Worm (Caenorhabditis elegans) whole organism, L1 larva: ENCODE measurements around the gene suds-3.

Source experiments
- C16A3.4 ChIP-seq: fragments of 150-350 bp; optimal IDR thresholded peaks from 2 replicates; lab custom pipeline; 2014; ENCODE audit warnings: missing biosample characterization, missing genetic modification characterization
- blmp-1 ChIP-seq: fragments of 150-350 bp; optimal IDR thresholded peaks from 2 replicates; lab custom pipeline; 2014; ENCODE audit warnings: missing biosample characterization, missing genetic modification characterization
- ceh-82 ChIP-seq, 3 experiments: fragments of 150-350 bp in 1 of 3; sonication (generic microtip) in 2 of 3; optimal IDR thresholded peaks; 2 replicates each; lab custom pipeline; 2014 to 2017; ENCODE audit warnings: missing biosample characterization in 3 of 3, missing genetic modification characterization in 3 of 3
- ces-1 ChIP-seq: fragments of 150-350 bp; optimal IDR thresholded peaks from 2 replicates; lab custom pipeline; 2014; ENCODE audit warnings: missing biosample characterization, missing genetic modification reagents, missing genetic modification characterization
- dpl-1 ChIP-seq, 3 experiments: fragments of 150-350 bp in 2 of 3; sonication (generic microtip) in 1 of 3; optimal IDR thresholded peaks; 2 replicates each; lab custom pipeline; 2014 to 2017; ENCODE audit warnings: missing biosample characterization in 3 of 3, missing genetic modification characterization in 3 of 3, missing genetic modification reagents in 3 of 3
- dsc-1 ChIP-seq: sonication (generic microtip); optimal IDR thresholded peaks from 2 replicates; lab custom pipeline; 2016; ENCODE audit warnings: mild to moderate bottlenecking, missing genetic modification characterization, missing compliant biosample characterization
- efl-1 ChIP-seq, 4 experiments: fragments of 150-350 bp; optimal IDR thresholded peaks in 3 of 4; peaks in 1 of 4; 1 replicate in 1 of 4; 2 replicates in 3 of 4; lab custom pipeline; 2014; ENCODE audit warnings: missing biosample characterization in 2 of 4, missing genetic modification characterization in 2 of 4, missing genetic modification reagents in 2 of 4
- egl-13 ChIP-seq: sonication (generic microtip); optimal IDR thresholded peaks from 2 replicates; lab custom pipeline; 2016; ENCODE audit warnings: missing genotype, missing genetic modification reagents, missing genetic modification characterization, missing compliant biosample characterization
- elt-2 ChIP-seq: sonication (generic microtip); optimal IDR thresholded peaks from 2 replicates; lab custom pipeline; 2016; ENCODE audit warnings: missing genetic modification characterization, mild to moderate bottlenecking, inconsistent platforms, missing compliant biosample characterization, missing genetic modification reagents
- elt-3 ChIP-seq, 6 experiments: fragments of 150-350 bp in 1 of 6; sonication (generic microtip); optimal IDR thresholded peaks; 2 replicates each; lab custom pipeline; 2017 to 2018; ENCODE audit warnings: missing biosample characterization in 6 of 6, missing genetic modification characterization in 6 of 6, inconsistent platforms in 1 of 6
- fkh-10 ChIP-seq: sonication (generic microtip); optimal IDR thresholded peaks from 2 replicates; lab custom pipeline; 2017; ENCODE audit warnings: missing biosample characterization, missing genetic modification reagents, missing genetic modification characterization
- fkh-8 ChIP-seq: sonication (generic microtip); optimal IDR thresholded peaks from 2 replicates; lab custom pipeline; 2016; ENCODE audit warnings: mild to moderate bottlenecking, missing genetic modification characterization, missing compliant biosample characterization
- hlh-17 ChIP-seq: fragments of 200-800 bp; sonication (Bioruptor generic); optimal IDR thresholded peaks from 2 replicates; lab custom pipeline; 2018; ENCODE audit warnings: missing genetic modification characterization, mild to moderate bottlenecking, missing compliant biosample characterization, moderate library complexity, borderline replicate concordance
- hlh-4 ChIP-seq: sonication (generic microtip); optimal IDR thresholded peaks from 2 replicates; lab custom pipeline; 2016; ENCODE audit warnings: mild to moderate bottlenecking, missing genetic modification characterization, missing compliant biosample characterization
- isw-1 ChIP-seq: fragments of 200-800 bp; sonication (Bioruptor generic); IDR thresholded peaks from 2 replicates; pipeline ENCODE4 v1.3.6; 2022; ENCODE audit warnings: missing genetic modification characterization, missing compliant biosample characterization
- lin-13 ChIP-seq: fragments of 150-350 bp; optimal IDR thresholded peaks from 2 replicates; lab custom pipeline; 2014; ENCODE audit warnings: missing biosample characterization, missing genetic modification reagents, missing genetic modification characterization
- lin-15B ChIP-seq: fragments of 150-350 bp; sonication (generic microtip); optimal IDR thresholded peaks from 3 replicates; lab custom pipeline; 2014; ENCODE audit warnings: missing biosample characterization, missing genetic modification characterization
- lin-35 ChIP-seq, 2 experiments: fragments of 150-350 bp; optimal IDR thresholded peaks; 2 replicates each; lab custom pipeline; 2014; ENCODE audit warnings: missing biosample characterization in 2 of 2, missing genetic modification characterization in 2 of 2, missing genetic modification reagents in 2 of 2
- lsy-2 ChIP-seq, 2 experiments: fragments of 150-350 bp; optimal IDR thresholded peaks; 2 replicates each; lab custom pipeline; 2014; ENCODE audit warnings: missing biosample characterization in 2 of 2, missing genetic modification characterization in 2 of 2
- mdl-1 ChIP-seq, 2 experiments: fragments of 150-350 bp; optimal IDR thresholded peaks; 2 replicates each; lab custom pipeline; 2014 to 2017; ENCODE audit warnings: missing biosample characterization in 2 of 2, missing genetic modification characterization in 2 of 2, inconsistent platforms in 1 of 2
- mef-2 ChIP-seq: fragments of 150-350 bp; optimal IDR thresholded peaks from 2 replicates; lab custom pipeline; 2014; ENCODE audit warnings: missing biosample characterization, missing genetic modification characterization
- mep-1 ChIP-seq: fragments of 150-350 bp; optimal IDR thresholded peaks from 2 replicates; lab custom pipeline; 2014; ENCODE audit warnings: missing biosample characterization, missing genetic modification characterization
- nhr-19 ChIP-seq: fragments of 200-800 bp; sonication (Bioruptor generic); conservative IDR thresholded peaks from 2 replicates; pipeline ENCODE4 v1.3.6; 2022; ENCODE audit warnings: missing genetic modification characterization, missing compliant biosample characterization
- nhr-20 ChIP-seq: sonication (generic microtip); optimal IDR thresholded peaks from 2 replicates; lab custom pipeline; 2016; ENCODE audit warnings: mild to moderate bottlenecking, missing genetic modification characterization, missing compliant biosample characterization
- nhr-237 ChIP-seq: fragments of 150-350 bp; optimal IDR thresholded peaks from 2 replicates; lab custom pipeline; 2014; ENCODE audit warnings: missing biosample characterization, missing genetic modification characterization
- nhr-71 ChIP-seq: sonication (generic microtip); optimal IDR thresholded peaks from 2 replicates; lab custom pipeline; 2016; ENCODE audit warnings: mild to moderate bottlenecking, missing genetic modification characterization, moderate library complexity, missing compliant biosample characterization
- nhr-90 ChIP-seq: sonication (generic microtip); optimal IDR thresholded peaks from 2 replicates; lab custom pipeline; 2016; ENCODE audit warnings: mild to moderate bottlenecking, missing genetic modification characterization, missing compliant biosample characterization; ENCODE audit not compliant: poor library complexity
- pqm-1 ChIP-seq: sonication (generic microtip); optimal IDR thresholded peaks from 3 replicates; lab custom pipeline; 2017; ENCODE audit warnings: missing biosample characterization, missing genetic modification characterization
- rnt-1 ChIP-seq: sonication (generic microtip); optimal IDR thresholded peaks from 2 replicates; lab custom pipeline; 2016; ENCODE audit warnings: mild to moderate bottlenecking, missing genetic modification characterization, moderate library complexity, missing compliant biosample characterization
- skn-1 ChIP-seq: fragments of 150-350 bp; optimal IDR thresholded peaks from 2 replicates; lab custom pipeline; 2014; ENCODE audit warnings: missing biosample characterization, missing genetic modification characterization
- snpc-4 ChIP-seq: fragments of 150-350 bp; optimal IDR thresholded peaks from 2 replicates; lab custom pipeline; 2014; ENCODE audit warnings: missing biosample characterization, missing genetic modification characterization
- snu-23 ChIP-seq: sonication (generic microtip); optimal IDR thresholded peaks from 2 replicates; lab custom pipeline; 2016; ENCODE audit warnings: missing genetic modification characterization, missing compliant biosample characterization
- sptf-1 ChIP-seq: fragments of 150-350 bp; optimal IDR thresholded peaks from 2 replicates; lab custom pipeline; 2014; ENCODE audit warnings: missing biosample characterization, missing genetic modification characterization
- swsn-7 ChIP-seq: sonication (generic microtip); optimal IDR thresholded peaks from 2 replicates; lab custom pipeline; 2016; ENCODE audit warnings: missing genetic modification characterization, missing compliant biosample characterization
- tbx-2 ChIP-seq: sonication (generic microtip); optimal IDR thresholded peaks from 2 replicates; lab custom pipeline; 2016; ENCODE audit warnings: missing genetic modification characterization, missing compliant biosample characterization
- unc-130 ChIP-seq: fragments of 150-350 bp; optimal IDR thresholded peaks from 2 replicates; lab custom pipeline; 2017; ENCODE audit warnings: missing biosample characterization, missing genetic modification characterization, inconsistent platforms
- unc-98 ChIP-seq: fragments of 200-800 bp; sonication (Bioruptor generic); IDR thresholded peaks from 2 replicates; pipeline ENCODE4 v1.3.6; 2022; ENCODE audit warnings: missing genetic modification characterization, missing compliant biosample characterization
- vab-15 ChIP-seq: sonication (generic microtip); optimal IDR thresholded peaks from 2 replicates; lab custom pipeline; 2017; ENCODE audit warnings: missing genotype, mild to moderate bottlenecking, missing genetic modification characterization, missing compliant biosample characterization
- xbp-1 ChIP-seq: sonication (generic microtip); optimal IDR thresholded peaks from 2 replicates; lab custom pipeline; 2016; ENCODE audit warnings: missing genetic modification characterization, missing compliant biosample characterization

The suds-3 gene

DNA sequence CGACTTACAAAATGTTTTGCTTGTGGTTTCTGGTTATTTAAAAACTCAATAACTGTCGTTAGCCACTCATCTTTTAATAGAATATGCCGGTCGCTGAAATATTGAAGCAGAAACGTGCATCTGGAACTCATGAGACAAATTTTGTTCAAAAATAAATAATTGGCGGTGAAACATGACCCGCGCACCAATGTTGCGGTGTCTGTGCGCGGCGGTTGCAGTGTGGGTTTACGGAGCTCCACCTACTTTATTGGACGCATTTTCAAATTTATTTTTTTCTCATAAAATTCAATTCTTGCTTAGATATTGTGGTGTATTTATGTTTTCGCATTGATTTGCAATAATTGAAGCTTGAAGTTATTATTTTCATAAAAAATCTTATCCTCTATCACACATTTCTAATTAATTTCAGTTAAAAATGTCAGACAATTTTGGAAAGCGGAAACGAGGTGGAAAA is at the start of gene suds-3, which contains the start of gene rmh-2:
Gene suds-3 (plus strand): TSS at position 404 of the 454 bp plus-strand sequence.
Gene rmh-2 (minus strand): TSS at position 164 of the 454 bp plus-strand sequence.
- TF ChIP-seq elt-3 (tag; optimal IDR thresholded peaks at IDR 0.05; lab: Kevin White, UChicago) (no peak), lin-15B (tag; lab: Kevin White, UChicago) (peak; percentile 39), snu-23 (GFP tag; lab: Kevin White, UChicago) (no peak), dpl-1 (GFP tag; optimal IDR thresholded peaks at IDR 0.05; lab: Kevin White, UChicago) (peak; percentile 72 to 87 (median 82)), lin-35 (GFP tag; optimal IDR thresholded peaks at IDR 0.05; lab: Kevin White, UChicago) (peak; percentile 69 to 92), vab-15 (tag; lab: Kevin White, UChicago) (no peak), unc-130 (tag; lab: Kevin White, UChicago) (peak; percentile 9), lsy-2 (tag; optimal IDR thresholded peaks at IDR 0.05; lab: Kevin White, UChicago) (peak in 1 of 2 experiments; percentile 69), nhr-19 (GFP tag; lab: Robert Waterston, UW) (no peak), unc-98 (no peak), tbx-2 (tag; lab: Kevin White, UChicago) (no peak), swsn-7 (tag; lab: Kevin White, UChicago) (peak; percentile 20), xbp-1 (peak; percentile 26), nhr-20 (tag; lab: Kevin White, UChicago) (peak; percentile 31), hlh-4 (no peak), pqm-1 (tag; lab: Kevin White, UChicago) (no peak), isw-1 (no peak), mdl-1 (tag; optimal IDR thresholded peaks at IDR 0.05; lab: Kevin White, UChicago) (peak in 1 of 2 experiments; percentile 16), efl-1 (optimal IDR thresholded peaks at IDR 0.05; lab: Kevin White, UChicago) (peak; percentile 60 to 85), efl-1 (GFP tag; optimal IDR thresholded peaks at IDR 0.05 in 1 of 2; lab: Kevin White, UChicago) (peak; percentile 78 to 98), blmp-1 (peak; percentile 1), mep-1 (tag; lab: Kevin White, UChicago) (no peak), rnt-1 (tag; lab: Kevin White, UChicago) (peak; percentile 69), ces-1 (GFP tag; lab: Kevin White, UChicago) (no peak), mef-2 (no peak), egl-13 (tag; lab: Kevin White, UChicago) (no peak), ceh-82 (tag; optimal IDR thresholded peaks at IDR 0.05; lab: Kevin White, UChicago) (peak in 1 of 3 experiments; percentile 9), dsc-1 (peak; percentile 11), fkh-10 (GFP tag; lab: Kevin White, UChicago) (no peak), nhr-90 (tag; lab: Kevin White, UChicago) (peak; percentile 7), C16A3.4 (tag; lab: Kevin White, UChicago) (peak; percentile 53), nhr-71 (tag; lab: Kevin White, UChicago) (peak; percentile 50)

DNA sequence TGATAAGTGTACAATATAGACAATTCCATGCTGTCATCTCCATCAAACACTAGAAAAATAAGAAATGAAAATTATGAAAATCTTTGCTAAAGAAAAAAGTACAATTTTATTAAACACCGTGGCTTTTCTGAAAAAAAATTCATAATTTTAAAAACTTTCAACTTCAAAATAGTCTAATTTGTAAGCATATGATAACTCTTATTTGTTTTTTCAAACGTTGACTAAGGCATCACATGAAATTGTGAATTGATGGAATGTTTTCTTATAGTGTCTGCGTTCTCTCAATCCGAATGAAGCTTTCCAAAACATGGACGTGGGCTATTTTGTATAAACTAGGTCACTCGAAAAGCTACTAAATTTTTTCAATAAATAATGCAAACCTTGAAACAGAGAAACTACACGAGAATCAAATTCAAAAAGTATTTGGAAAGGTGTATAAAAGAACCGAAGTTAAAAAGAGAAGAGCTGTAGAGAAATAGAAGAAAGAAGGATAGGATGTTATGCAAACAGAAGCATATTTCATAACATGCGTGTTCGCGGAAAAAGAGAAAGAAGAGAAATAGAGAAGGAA is 44.8 kb upstream of the suds-3 start, which contains the start of gene clp-9:
Gene clp-9 (minus strand): TSS at position 51 of the 571 bp plus-strand sequence.
- TF ChIP-seq snpc-4 (no peak), blmp-1 (peak; percentile 8), sptf-1 (no peak), skn-1 (tag; lab: Kevin White, UChicago) (peak; percentile 22), fkh-8 (peak; percentile 20), efl-1 (optimal IDR thresholded peaks at IDR 0.05; lab: Kevin White, UChicago) (peak in 1 of 2 experiments; percentile 24), efl-1 (GFP tag; optimal IDR thresholded peaks at IDR 0.05 in 1 of 2; lab: Kevin White, UChicago) (no peak), lin-13 (no peak)
- TF ChIP-seq, all 84 proteins: peak for 4

ce11 chrV:9889629-9890028 is 41.2 kb upstream of the suds-3 start, which contains the start of gene fshr-1:
fshr-1 (plus strand) TSS chrV:9889837.
- no peak for TF ChIP-seq nhr-237 (tag; lab: Kevin White, UChicago)
- peak; percentile 5 for TF ChIP-seq nhr-20 (tag; lab: Kevin White, UChicago)
- no peak for TF ChIP-seq dsc-1
- TF ChIP-seq elt-2 (tag; lab: Kevin White, UChicago) = peak; percentile 64
- peak in 1 of 2 experiments; percentile 14 for TF ChIP-seq lin-35 (GFP tag; optimal IDR thresholded peaks at IDR 0.05; lab: Kevin White, UChicago)
- TF ChIP-seq hlh-17 (GFP tag; lab: Kevin White, UChicago) = no peak
